Fruit fly (Drosophila melanogaster) Kc167 (cell line): ENCODE data around the gene Polr2L.

Source experiments
- Myc ChIP-seq: fragments of >200 bp; optimal IDR thresholded peaks from 2 replicates; lab custom pipeline; 2017; ENCODE audit warnings: missing external identifiers
- h ChIP-seq: fragments of >200 bp; optimal IDR thresholded peaks from 3 replicates; lab custom pipeline; 2018; ENCODE audit warnings: missing external identifiers
- psq ChIP-seq: fragments of >200 bp; optimal IDR thresholded peaks from 2 replicates; lab custom pipeline; 2017; ENCODE audit warnings: missing external identifiers
- ttk ChIP-seq: sonication (Bioruptor generic); optimal IDR thresholded peaks from 2 replicates; lab custom pipeline; 2017; ENCODE audit warnings: missing external identifiers

DNA sequence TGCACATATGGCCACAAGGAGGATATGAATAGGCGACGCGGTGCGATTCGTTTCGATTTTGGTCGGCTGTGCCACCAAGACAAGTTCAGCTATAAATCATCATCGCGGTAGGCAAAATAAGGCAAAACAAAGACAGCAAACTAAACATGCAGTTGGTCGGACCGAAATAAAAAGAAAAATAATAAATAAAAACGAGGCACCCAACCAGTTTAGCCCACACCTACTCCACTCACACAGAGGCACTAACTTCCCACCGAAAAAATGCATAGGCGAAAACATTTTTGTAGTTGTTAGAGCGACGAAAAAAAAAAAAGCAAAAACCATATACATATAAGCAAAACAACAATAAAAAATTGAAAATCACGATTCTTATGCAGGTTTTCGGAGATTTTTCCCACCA is 49.4 kb downstream of the Polr2L start:
- no peak for TF ChIP-seq ttk (lab: Kevin White, UChicago)
- no peak for TF ChIP-seq psq (lab: Kevin White, UChicago)
- no peak for TF ChIP-seq Myc (lab: Kevin White, UChicago)
- TF ChIP-seq h (lab: Kevin White, UChicago), result no peak
